Fruit fly (Drosophila melanogaster) whole organism, embryonic: ENCODE measurements around the gene CG43078.

Experiments
- Bdp1 ChIP-seq: fragments of 200-800 bp; sonication (Bioruptor generic); optimal IDR thresholded peaks from 3 replicates; lab custom pipeline; 2016; ENCODE audit warnings: missing biosample characterization, missing genetic modification characterization
- Blimp-1 ChIP-seq: fragments of 200-800 bp; sonication (Bioruptor generic); optimal IDR thresholded peaks from 3 replicates; lab custom pipeline; 2018; ENCODE audit warnings: missing biosample characterization, missing genetic modification characterization, mild to moderate bottlenecking, moderate library complexity, missing genetic modification reagents
- BtbVII ChIP-seq: fragments of 200-800 bp; sonication (Bioruptor generic); optimal IDR thresholded peaks from 3 replicates; lab custom pipeline; 2017; ENCODE audit warnings: missing biosample characterization, mild to moderate bottlenecking, missing genetic modification characterization
- CG10565 ChIP-seq: fragments of 200-800 bp; sonication (Bioruptor generic); optimal IDR thresholded peaks from 3 replicates; lab custom pipeline; 2016; ENCODE audit warnings: missing biosample characterization, mild to moderate bottlenecking, missing genetic modification characterization
- CG11093 ChIP-seq: fragments of 200-800 bp; sonication (Bioruptor generic); IDR thresholded peaks from 3 replicates; pipeline ENCODE4 v1.3.6; 2022; ENCODE audit warnings: missing biosample characterization, missing genetic modification characterization
- CG11504 ChIP-seq: fragments of 200-800 bp; sonication (Bioruptor generic); optimal IDR thresholded peaks from 3 replicates; lab custom pipeline; 2019; ENCODE audit warnings: missing biosample characterization, mild to moderate bottlenecking, missing genetic modification characterization, moderate library complexity
- CG13424 ChIP-seq: fragments of 200-800 bp; sonication (Bioruptor generic); optimal IDR thresholded peaks from 2 replicates; lab custom pipeline; 2019; ENCODE audit warnings: missing biosample characterization, mild to moderate bottlenecking, missing genetic modification characterization, moderate library complexity
- CG13624 ChIP-seq: fragments of 200-800 bp; sonication (Bioruptor generic); optimal IDR thresholded peaks from 2 replicates; lab custom pipeline; 2016; ENCODE audit warnings: missing biosample characterization, missing genetic modification characterization
- CG14014 ChIP-seq: fragments of 200-800 bp; sonication (Bioruptor generic); IDR thresholded peaks from 2 replicates; pipeline ENCODE4 v1.3.6; 2022; ENCODE audit warnings: missing biosample characterization, missing genetic modification characterization
- CG14860 ChIP-seq: fragments of 200-800 bp; sonication (Bioruptor generic); IDR thresholded peaks from 3 replicates; pipeline ENCODE4 v1.3.6; 2022; ENCODE audit warnings: missing biosample characterization, missing genetic modification characterization; ENCODE audit not compliant: partially characterized antibody
- CG15479 ChIP-seq: fragments of 200-800 bp; sonication (Bioruptor generic); optimal IDR thresholded peaks from 3 replicates; lab custom pipeline; 2019; ENCODE audit warnings: missing biosample characterization, mild to moderate bottlenecking, missing genetic modification characterization, moderate library complexity
- CG17359 ChIP-seq: fragments of 200-800 bp; sonication (Bioruptor generic); optimal IDR thresholded peaks from 3 replicates; lab custom pipeline; 2018; ENCODE audit warnings: missing biosample characterization, mild to moderate bottlenecking, missing genetic modification characterization, moderate library complexity
- CG17568 ChIP-seq: fragments of 200-800 bp; sonication (Bioruptor generic); optimal IDR thresholded peaks from 2 replicates; lab custom pipeline; 2018; ENCODE audit warnings: missing biosample characterization, mild to moderate bottlenecking, missing genetic modification characterization, moderate library complexity
- CG18262 ChIP-seq: fragments of 200-800 bp; optimal IDR thresholded peaks from 3 replicates; lab custom pipeline; 2019; ENCODE audit warnings: missing biosample characterization, mild to moderate bottlenecking, missing genetic modification characterization, moderate library complexity
- CG2120 ChIP-seq: fragments of 200-800 bp; sonication (Bioruptor generic); optimal IDR thresholded peaks from 3 replicates; lab custom pipeline; 2016; ENCODE audit warnings: missing biosample characterization, missing genetic modification characterization
- CG31441 ChIP-seq: fragments of 200-800 bp; sonication (Bioruptor generic); IDR thresholded peaks from 2 replicates; pipeline ENCODE4 v1.3.6; 2022; ENCODE audit warnings: missing biosample characterization, missing genetic modification characterization
- CG4328 ChIP-seq: fragments of 200-800 bp; sonication (Bioruptor generic); optimal IDR thresholded peaks from 3 replicates; lab custom pipeline; 2017; ENCODE audit warnings: missing biosample characterization, missing genetic modification reagents, missing genetic modification characterization
- CG5180 ChIP-seq: fragments of 200-800 bp; sonication (Bioruptor generic); optimal IDR thresholded peaks from 3 replicates; lab custom pipeline; 2017; ENCODE audit warnings: missing biosample characterization, missing genetic modification characterization, mild to moderate bottlenecking, moderate library complexity, missing genetic modification reagents
- CG5245 ChIP-seq: fragments of 200-800 bp; sonication (Bioruptor generic); optimal IDR thresholded peaks from 3 replicates; lab custom pipeline; 2016; ENCODE audit warnings: missing biosample characterization, missing genetic modification characterization
- CG5953 ChIP-seq: fragments of 200-800 bp; sonication (Bioruptor generic); IDR thresholded peaks from 2 replicates; pipeline ENCODE4 v1.3.6; 2022; ENCODE audit warnings: missing biosample characterization, missing genetic modification characterization
- CG6683 ChIP-seq: fragments of 200-800 bp; sonication (Bioruptor generic); optimal IDR thresholded peaks from 2 replicates; lab custom pipeline; 2017; ENCODE audit warnings: missing biosample characterization, mild to moderate bottlenecking, missing genetic modification characterization, missing genetic modification reagents
- CG7556 ChIP-seq: fragments of 200-800 bp; sonication (Bioruptor generic); optimal IDR thresholded peaks from 2 replicates; lab custom pipeline; 2017; ENCODE audit warnings: missing biosample characterization, mild to moderate bottlenecking, missing genetic modification characterization
- CG7839 ChIP-seq: fragments of 200-800 bp; sonication (Bioruptor generic); optimal IDR thresholded peaks from 3 replicates; lab custom pipeline; 2018; ENCODE audit warnings: missing biosample characterization, mild to moderate bottlenecking, missing genetic modification characterization, moderate library complexity
- CG8281 ChIP-seq: fragments of 200-800 bp; sonication (Bioruptor generic); optimal IDR thresholded peaks from 2 replicates; lab custom pipeline; 2018; ENCODE audit warnings: missing biosample characterization, mild to moderate bottlenecking, missing genetic modification characterization, moderate library complexity
- CG8290 ChIP-seq, 3 experiments: fragments of 200-800 bp; sonication (Bioruptor generic); optimal IDR thresholded peaks; 2 replicates each; lab custom pipeline; 2016 to 2019; ENCODE audit warnings: missing biosample characterization in 3 of 3, missing genetic modification characterization in 3 of 3, mild to moderate bottlenecking in 2 of 3, moderate library complexity in 1 of 3
- CHES-1-like ChIP-seq: fragments of 200-800 bp; sonication (Bioruptor generic); optimal IDR thresholded peaks from 2 replicates; lab custom pipeline; 2016; ENCODE audit warnings: missing biosample characterization, missing genetic modification characterization
- D19A ChIP-seq: fragments of 200-800 bp; optimal IDR thresholded peaks from 3 replicates; lab custom pipeline; 2019; ENCODE audit warnings: missing biosample characterization, mild to moderate bottlenecking, missing genetic modification characterization, moderate library complexity
- E2f1 ChIP-seq: fragments of 200-800 bp; sonication (Bioruptor generic); IDR thresholded peaks from 2 replicates; pipeline ENCODE4 v1.3.6; 2022; ENCODE audit warnings: missing biosample characterization, missing genetic modification characterization
- Ets65A ChIP-seq: fragments of 200-800 bp; sonication (Bioruptor generic); peaks from one replicate; lab custom pipeline; 2016; ENCODE audit warnings: missing biosample characterization, missing genetic modification characterization
- HLH3B ChIP-seq: fragments of 200-800 bp; sonication (Bioruptor generic); IDR thresholded peaks from 2 replicates; pipeline ENCODE4 v1.3.6; 2022; ENCODE audit warnings: missing biosample characterization, missing genetic modification characterization
- Mes4 ChIP-seq: fragments of 200-800 bp; sonication (Bioruptor generic); optimal IDR thresholded peaks from 2 replicates; lab custom pipeline; 2016; ENCODE audit warnings: missing biosample characterization, missing genetic modification characterization
- Nf-YA ChIP-seq: fragments of 200-800 bp; sonication (Bioruptor generic); IDR thresholded peaks from 2 replicates; pipeline ENCODE4 v1.3.6; 2022; ENCODE audit warnings: missing biosample characterization, missing genetic modification characterization
- PHDP ChIP-seq: fragments of 200-800 bp; sonication (Bioruptor generic); optimal IDR thresholded peaks from 3 replicates; lab custom pipeline; 2018; ENCODE audit warnings: missing biosample characterization, mild to moderate bottlenecking, missing genetic modification characterization, moderate library complexity
- Taf1 ChIP-seq: fragments of 200-800 bp; sonication (Bioruptor generic); IDR thresholded peaks from 2 replicates; pipeline ENCODE4 v1.3.6; 2022; ENCODE audit warnings: missing biosample characterization, missing genetic modification characterization
- Usf ChIP-seq: fragments of 200-800 bp; sonication (Bioruptor generic); optimal IDR thresholded peaks from 2 replicates; lab custom pipeline; 2017; ENCODE audit warnings: missing genotype, missing biosample characterization, missing genetic modification characterization
- Vsx1 ChIP-seq: fragments of 200-800 bp; sonication (Bioruptor generic); optimal IDR thresholded peaks from 2 replicates; lab custom pipeline; 2017; ENCODE audit warnings: missing biosample characterization, mild to moderate bottlenecking, missing genetic modification characterization, missing genetic modification reagents
- abd-A ChIP-seq: fragments of 200-800 bp; sonication (Bioruptor generic); optimal IDR thresholded peaks from 3 replicates; lab custom pipeline; 2019; ENCODE audit warnings: missing biosample characterization, mild to moderate bottlenecking, missing genetic modification characterization, moderate library complexity
- ac ChIP-seq: fragments of 200-800 bp; sonication (Bioruptor generic); optimal IDR thresholded peaks from 3 replicates; lab custom pipeline; 2017; ENCODE audit warnings: missing biosample characterization, mild to moderate bottlenecking, missing genetic modification characterization
- dpn ChIP-seq, 2 experiments: fragments of 200-800 bp; sonication (Bioruptor generic); optimal IDR thresholded peaks; 3 replicates each; lab custom pipeline; 2016; ENCODE audit warnings: missing biosample characterization in 2 of 2, missing genetic modification characterization in 2 of 2
- eyg ChIP-seq: fragments of 200-800 bp; sonication (Bioruptor generic); optimal IDR thresholded peaks from 3 replicates; lab custom pipeline; 2016; ENCODE audit warnings: missing biosample characterization, missing genetic modification characterization
- gsb-n ChIP-seq: fragments of 200-800 bp; sonication (Bioruptor generic); optimal IDR thresholded peaks from 3 replicates; lab custom pipeline; 2018; ENCODE audit warnings: missing biosample characterization, mild to moderate bottlenecking, missing genetic modification characterization
- hb ChIP-seq: fragments of 200-800 bp; sonication (Bioruptor generic); IDR thresholded peaks from 3 replicates; pipeline ENCODE4 v1.3.6; 2022; ENCODE audit warnings: missing biosample characterization, missing genetic modification characterization; ENCODE audit not compliant: partially characterized antibody
- ken ChIP-seq: fragments of 200-800 bp; sonication (Bioruptor generic); IDR thresholded peaks from 3 replicates; pipeline ENCODE4 v1.3.6; 2022; ENCODE audit warnings: missing biosample characterization, missing genetic modification characterization
- mam ChIP-seq: fragments of 200-800 bp; sonication (Bioruptor generic); optimal IDR thresholded peaks from 3 replicates; lab custom pipeline; 2016; ENCODE audit warnings: missing biosample characterization, missing genetic modification characterization
- p53 ChIP-seq: fragments of 200-800 bp; sonication (Bioruptor generic); optimal IDR thresholded peaks from 2 replicates; lab custom pipeline; 2016; ENCODE audit warnings: missing biosample characterization, missing genetic modification characterization
- peb ChIP-seq: fragments of 200-800 bp; sonication (Bioruptor generic); IDR thresholded peaks from 2 replicates; pipeline ENCODE4 v1.3.6; 2022; ENCODE audit warnings: missing biosample characterization, missing genetic modification characterization
- schlank ChIP-seq: fragments of 200-800 bp; sonication (Bioruptor generic); optimal IDR thresholded peaks from 2 replicates; lab custom pipeline; 2018; ENCODE audit warnings: missing biosample characterization, mild to moderate bottlenecking, missing genetic modification characterization
- wdn ChIP-seq: fragments of 200-800 bp; sonication (Bioruptor generic); IDR thresholded peaks from 2 replicates; pipeline ENCODE4 v1.3.6; 2022; ENCODE audit warnings: missing biosample characterization, missing genetic modification characterization
- wek ChIP-seq: fragments of 200-800 bp; sonication (Bioruptor generic); optimal IDR thresholded peaks from 3 replicates; lab custom pipeline; 2018; ENCODE audit warnings: missing biosample characterization, mild to moderate bottlenecking, missing genetic modification characterization, moderate library complexity
- zen2 ChIP-seq: fragments of 200-800 bp; sonication (Bioruptor generic); IDR thresholded peaks from 3 replicates; pipeline ENCODE4 v1.3.6; 2022; ENCODE audit warnings: missing biosample characterization, missing genetic modification characterization; ENCODE audit not compliant: partially characterized antibody
- zfh1 ChIP-seq: fragments of 200-800 bp; sonication (Bioruptor generic); IDR thresholded peaks from 3 replicates; pipeline ENCODE4 v1.3.6; 2022; ENCODE audit warnings: missing biosample characterization, missing genetic modification characterization

CG43078 gene

dm6 chr3L:8543866-8544265 lies 32.7 kb upstream of the CG43078 start (continued):
- no peak for TF ChIP-seq Nf-YA (GFP tag; lab: Robert Waterston, UW)
- no peak for TF ChIP-seq gsb-n (tag; lab: Kevin White, UChicago)
- TF ChIP-seq dpn (GFP tag; optimal IDR thresholded peaks at IDR 0.05; lab: Kevin White, UChicago) = peak in 1 of 2 experiments; percentile 0
- TF ChIP-seq CG14860 (GFP tag; lab: Robert Waterston, UW) = no peak
- TF ChIP-seq hb (GFP tag; lab: Robert Waterston, UW) = no peak
- no peak for TF ChIP-seq CG5180 (GFP tag; lab: Kevin White, UChicago)
- TF ChIP-seq Usf (GFP tag; lab: Kevin White, UChicago) = no peak
- peak; percentile 28 for TF ChIP-seq Mes4 (GFP tag; lab: Kevin White, UChicago)
- no peak for TF ChIP-seq p53
- no peak for TF ChIP-seq E2f1 (GFP tag; lab: Robert Waterston, UW)
- peak; percentile 28 for TF ChIP-seq CG7839 (tag; lab: Kevin White, UChicago)
- no peak for TF ChIP-seq Bdp1 (GFP tag; lab: Kevin White, UChicago)
- TF ChIP-seq CG8290 (GFP tag; optimal IDR thresholded peaks at IDR 0.05; lab: Kevin White, UChicago) = no peak
- no peak for TF ChIP-seq CG8290 (tag; optimal IDR thresholded peaks at IDR 0.05; lab: Kevin White, UChicago)
- no peak for TF ChIP-seq CG8281
- no peak for TF ChIP-seq zen2 (GFP tag; lab: Robert Waterston, UW)
- TF ChIP-seq CG6683 (GFP tag; lab: Kevin White, UChicago) = no peak
- no peak for TF ChIP-seq schlank (tag; lab: Kevin White, UChicago)
- no peak for TF ChIP-seq peb
- peak; percentile 69 for TF ChIP-seq Ets65A
- peak; percentile 13 for TF ChIP-seq PHDP (tag; lab: Kevin White, UChicago)
- TF ChIP-seq wek = no peak
- TF ChIP-seq ken = no peak
- peak; percentile 50 for TF ChIP-seq CG11504
- TF ChIP-seq Vsx1 (GFP tag; lab: Kevin White, UChicago) = no peak
- no peak for TF ChIP-seq ac (GFP tag; lab: Kevin White, UChicago)
- TF ChIP-seq zfh1 (GFP tag; lab: Robert Waterston, UW) = no peak
- TF ChIP-seq CG13624 (GFP tag; lab: Kevin White, UChicago) = no peak
- peak; percentile 32 for TF ChIP-seq CG17359
- no peak for TF ChIP-seq CG17568 (GFP tag; lab: Kevin White, UChicago)
- TF ChIP-seq CG11093 (GFP tag; lab: Robert Waterston, UW) = no peak
- no peak for TF ChIP-seq mam (GFP tag; lab: Kevin White, UChicago)
- no peak for TF ChIP-seq CG5245 (GFP tag; lab: Kevin White, UChicago)
- TF ChIP-seq CG15479 = no peak
- peak; percentile 11 for TF ChIP-seq CG2120 (GFP tag; lab: Kevin White, UChicago)
- TF ChIP-seq HLH3B (GFP tag; lab: Robert Waterston, UW) = peak; percentile 36; the same call in 1 of the 2 replicates
- TF ChIP-seq CG14014 (GFP tag; lab: Robert Waterston, UW) = no peak
- TF ChIP-seq CG4328 (GFP tag; lab: Kevin White, UChicago) = no peak
- no peak for TF ChIP-seq wdn (GFP tag; lab: Robert Waterston, UW)
- no peak for TF ChIP-seq eyg (GFP tag; lab: Kevin White, UChicago)
- TF ChIP-seq CG10565 (GFP tag; lab: Kevin White, UChicago) = no peak
- TF ChIP-seq CHES-1-like = no peak
- peak; percentile 40 for TF ChIP-seq CG13424 (tag; lab: Kevin White, UChicago)
- peak; percentile 37 for TF ChIP-seq D19A
- peak; percentile 41 for TF ChIP-seq Blimp-1 (GFP tag; lab: Kevin White, UChicago)
- TF ChIP-seq CG7556 = peak; percentile 35
- peak; percentile 42; the same call in 1 of the 2 replicates for TF ChIP-seq CG31441 (GFP tag; lab: Robert Waterston, UW)
- peak; percentile 37 for TF ChIP-seq CG18262 (tag; lab: Kevin White, UChicago)
- no peak for TF ChIP-seq BtbVII (GFP tag; lab: Kevin White, UChicago)
- TF ChIP-seq CG5953 = no peak
- TF ChIP-seq Taf1 (GFP tag; lab: Robert Waterston, UW) = no peak
- TF ChIP-seq abd-A = no peak
